ENCODE assay signal across 2 fruit fly cellular contexts in the genomic region with DNA sequence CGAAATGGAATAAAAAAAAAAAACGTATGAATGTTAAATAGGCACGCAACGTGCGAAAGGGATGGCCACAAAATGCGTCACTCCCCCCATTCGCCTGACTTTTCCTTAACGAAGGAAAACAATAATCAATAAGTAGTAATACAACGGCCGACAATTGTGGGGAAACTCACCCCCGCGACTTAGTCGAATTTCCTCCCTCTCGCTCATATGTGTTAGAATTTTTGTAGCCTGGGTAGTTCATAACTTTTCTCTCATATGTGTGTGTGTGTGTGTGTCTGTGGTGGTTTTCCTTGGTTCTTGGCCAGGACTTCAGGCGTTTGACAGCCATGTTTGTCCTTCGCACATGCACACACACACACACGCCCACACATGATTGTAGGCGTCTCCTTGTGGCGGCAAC.
TF ChIP-seq lines count a peak whose summit lies in the region.

No protein-coding gene starts in this region.

- no peak for TF ChIP-seq CTCF in whole organism, embryonic (GFP tag; optimal IDR thresholded peaks at IDR 0.05; lab: Kevin White, UChicago)

TF ChIP-seq in whole organism, embryonic, 481 proteins besides CTCF, POLR2A, EP300 and RAD21 (continues in another document):
- TF ChIP-seq CG2889 (GFP tag; IDR thresholded peaks at IDR 0.05; lab: Robert Waterston, UW) (no peak), Nf-YB (GFP tag; optimal IDR thresholded peaks at IDR 0.05; lab: Kevin White, UChicago) (peak; percentile 57), CG3847 (GFP tag; IDR thresholded peaks at IDR 0.05; lab: Robert Waterston, UW) (no peak), CG7963 (GFP tag; IDR thresholded peaks at IDR 0.05; lab: Robert Waterston, UW; ENCODE audit: partially characterized antibody) (no peak), CG14965 (GFP tag; optimal IDR thresholded peaks at IDR 0.05; lab: Kevin White, UChicago; ENCODE audit: borderline replicate concordance) (no peak), CG15696 (tag; optimal IDR thresholded peaks at IDR 0.05; lab: Kevin White, UChicago) (no peak), Myb (GFP tag; optimal IDR thresholded peaks at IDR 0.05; lab: Kevin White, UChicago) (no peak), Mrtf (GFP tag; IDR thresholded peaks at IDR 0.05; lab: Robert Waterston, UW) (no peak), wdn (GFP tag; IDR thresholded peaks at IDR 0.05; lab: Robert Waterston, UW) (no peak), CrebB (tag; optimal IDR thresholded peaks at IDR 0.05; lab: Kevin White, UChicago) (no peak), nau (GFP tag; optimal IDR thresholded peaks at IDR 0.05; lab: Kevin White, UChicago) (no peak), CG8924 (tag; optimal IDR thresholded peaks at IDR 0.05; lab: Kevin White, UChicago) (no peak), abd-A (tag; optimal IDR thresholded peaks at IDR 0.05; lab: Kevin White, UChicago) (peak; percentile 50), CG3281 (GFP tag; optimal IDR thresholded peaks at IDR 0.05; lab: Kevin White, UChicago) (no peak), CG10543 (GFP tag; optimal IDR thresholded peaks at IDR 0.05; lab: Kevin White, UChicago) (no peak), onecut (GFP tag; IDR thresholded peaks at IDR 0.05; lab: Robert Waterston, UW) (peak; percentile 93), chinmo (GFP tag; IDR thresholded peaks at IDR 0.05; lab: Robert Waterston, UW; ENCODE audit: partially characterized antibody) (no peak), CG15514 (GFP tag; optimal IDR thresholded peaks at IDR 0.05; lab: Kevin White, UChicago) (no peak), CG32767 (GFP tag; IDR thresholded peaks at IDR 0.05; lab: Robert Waterston, UW) (no peak), CG11696 (GFP tag; IDR thresholded peaks at IDR 0.05; lab: Robert Waterston, UW) (no peak), disco-r (GFP tag; optimal IDR thresholded peaks at IDR 0.05; lab: Kevin White, UChicago) (no peak), NC2β (GFP tag; optimal IDR thresholded peaks at IDR 0.05; lab: Kevin White, UChicago) (no peak), Nf-YC (tag; optimal IDR thresholded peaks at IDR 0.05; lab: Kevin White, UChicago) (peak; percentile 29), CG2678 (tag; optimal IDR thresholded peaks at IDR 0.05; lab: Kevin White, UChicago) (no peak), CG4360 (GFP tag; IDR thresholded peaks at IDR 0.05; lab: Robert Waterston, UW) (no peak), CG31224 (GFP tag; IDR thresholded peaks at IDR 0.05; lab: Robert Waterston, UW) (no peak), maf-S (GFP tag; optimal IDR thresholded peaks at IDR 0.05; lab: Kevin White, UChicago) (no peak), lilli (GFP tag; optimal IDR thresholded peaks at IDR 0.05; lab: Kevin White, UChicago) (no peak), BtbVII (GFP tag; optimal IDR thresholded peaks at IDR 0.05; lab: Kevin White, UChicago) (no peak), CG12299 (tag; optimal IDR thresholded peaks at IDR 0.05; lab: Kevin White, UChicago) (no peak), CG16779 (GFP tag; IDR thresholded peaks at IDR 0.05; lab: Robert Waterston, UW) (no peak), fd64A (GFP tag; optimal IDR thresholded peaks at IDR 0.05; lab: Kevin White, UChicago) (no peak), CG1602 (GFP tag; optimal IDR thresholded peaks at IDR 0.05; lab: Kevin White, UChicago) (no peak), salm (tag; optimal IDR thresholded peaks at IDR 0.05; lab: Kevin White, UChicago) (no peak), Lim3 (GFP tag; IDR thresholded peaks at IDR 0.05; lab: Robert Waterston, UW) (no peak), Tbp (GFP tag; optimal IDR thresholded peaks at IDR 0.05; lab: Kevin White, UChicago) (no peak), peb (GFP tag; IDR thresholded peaks at IDR 0.05; lab: Robert Waterston, UW) (no peak), ham (GFP tag; IDR thresholded peaks at IDR 0.05; lab: Robert Waterston, UW) (no peak), CG4854 (GFP tag; optimal IDR thresholded peaks at IDR 0.05; lab: Kevin White, UChicago) (no peak), nerfin-1 (tag; optimal IDR thresholded peaks at IDR 0.05; lab: Kevin White, UChicago) (peak; percentile 63), CG7271 (tag; optimal IDR thresholded peaks at IDR 0.05; lab: Kevin White, UChicago) (no peak), CG7987 (GFP tag; optimal IDR thresholded peaks at IDR 0.05; lab: Kevin White, UChicago) (no peak), sqz (GFP tag; optimal IDR thresholded peaks at IDR 0.05; lab: Kevin White, UChicago) (peak; percentile 35), CG9727 (GFP tag; optimal IDR thresholded peaks at IDR 0.05; lab: Kevin White, UChicago) (no peak), CG14710 (tag; optimal IDR thresholded peaks at IDR 0.05; lab: Kevin White, UChicago) (no peak), Med (GFP tag; lab: Kevin White, UChicago) (peak; percentile 14)

TF ChIP-seq in whole organism, wandering third instar larva, 38 proteins besides CTCF, POLR2A, EP300 and RAD21:
- TF ChIP-seq Hr78 (GFP tag; optimal IDR thresholded peaks at IDR 0.05; lab: Kevin White, UChicago) (no peak), Dfd (GFP tag; optimal IDR thresholded peaks at IDR 0.05; lab: Kevin White, UChicago) (peak; percentile 0)
